In the genomic region with DNA sequence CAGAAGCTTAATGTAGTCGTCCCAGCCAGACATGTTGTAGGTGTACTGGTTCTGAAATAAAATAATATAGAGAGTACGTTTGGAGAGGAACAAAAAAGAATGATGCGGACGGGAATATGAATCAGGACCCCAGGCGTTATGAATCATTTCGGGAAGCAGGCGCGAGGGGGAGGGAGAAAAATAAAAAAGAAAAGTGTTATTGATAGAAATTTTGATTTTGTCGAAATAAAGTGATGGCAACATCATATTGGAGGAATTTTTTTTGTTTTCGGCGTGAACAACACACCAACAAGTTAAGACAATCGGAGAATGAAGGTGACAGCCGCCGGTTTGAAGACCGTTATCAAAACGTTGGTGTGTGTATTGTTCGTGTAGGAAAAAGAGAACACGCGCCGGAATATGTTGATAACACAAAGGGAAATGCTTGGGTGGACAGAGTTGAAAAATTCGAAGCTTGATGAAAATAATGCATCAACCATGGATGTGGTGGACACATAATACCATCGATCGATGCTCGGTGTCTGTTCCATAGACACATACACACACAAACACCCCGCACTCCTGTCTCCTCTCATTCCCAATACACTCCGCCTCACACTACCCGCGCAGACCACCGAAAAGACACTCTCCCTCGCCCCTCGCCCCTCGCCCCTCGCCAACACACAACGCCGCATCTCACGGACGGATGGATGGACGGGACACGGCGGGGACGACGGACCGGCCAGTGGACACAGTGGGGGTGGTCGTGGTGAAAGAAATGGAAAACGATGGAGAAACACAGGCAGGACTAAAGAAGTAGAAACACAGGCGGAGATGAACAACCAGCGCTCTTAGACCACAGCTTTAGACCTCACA, we compare ENCODE assay signal across 4 worm cellular contexts.
TF ChIP-seq lines count a peak whose summit lies in the region.

A gene (minus strand): TSS at position 51 of the 855 bp plus-strand sequence.

TF ChIP-seq in whole organism, L2 larva, 48 proteins besides CTCF, POLR2A, EP300 and RAD21:
- no peak for TF ChIP-seq sma-3 (GFP tag; optimal IDR thresholded peaks at IDR 0.05; lab: Kevin White, UChicago)
- TF ChIP-seq zag-1 (tag; optimal IDR thresholded peaks at IDR 0.05; lab: Kevin White, UChicago) = no peak
- TF ChIP-seq crh-2 (tag; optimal IDR thresholded peaks at IDR 0.05; lab: Kevin White, UChicago) = peak; percentile 3
- TF ChIP-seq fos-1 (tag; optimal IDR thresholded peaks at IDR 0.05; lab: Kevin White, UChicago) = peak; percentile 16
- no peak for TF ChIP-seq nhr-6 (tag; optimal IDR thresholded peaks at IDR 0.05; lab: Kevin White, UChicago)
- peak; percentile 29 for TF ChIP-seq F13H6.1 (tag; optimal IDR thresholded peaks at IDR 0.05; lab: Kevin White, UChicago)
- no peak for TF ChIP-seq peb-1 (tag; optimal IDR thresholded peaks at IDR 0.05; lab: Kevin White, UChicago)
- TF ChIP-seq snpc-4 (tag; optimal IDR thresholded peaks at IDR 0.05; lab: Kevin White, UChicago) = peak; percentile 21
- TF ChIP-seq blmp-1 (tag; optimal IDR thresholded peaks at IDR 0.05; lab: Kevin White, UChicago; ENCODE audit: insufficient read depth) = no peak
- peak; percentile 44 for TF ChIP-seq unc-55 (GFP tag; optimal IDR thresholded peaks at IDR 0.05; lab: Kevin White, UChicago)

TF ChIP-seq in whole organism, L4 larva, 104 proteins besides CTCF, POLR2A, EP300 and RAD21 (continues in another document):
- TF ChIP-seq lim-7 (GFP tag; IDR thresholded peaks at IDR 0.05; lab: Robert Waterston, UW) (0 out of 2 replicates have a peak, but pooled peaks have one; percentile 8), lin-1 (GFP tag; IDR thresholded peaks at IDR 0.05; lab: Robert Waterston, UW) (no peak), unc-62 (GFP tag; optimal IDR thresholded peaks at IDR 0.05 in 1 of 2; lab: Kevin White, UChicago) (peak in 1 of 2 experiments; percentile 66), unc-62 (tag; optimal IDR thresholded peaks at IDR 0.05; lab: Kevin White, UChicago) (no peak), mes-2 (tag; optimal IDR thresholded peaks at IDR 0.05; lab: Kevin White, UChicago; ENCODE audit: poor library complexity, severe bottlenecking) (peak; percentile 31), zfp-2 (tag; optimal IDR thresholded peaks at IDR 0.05; lab: Kevin White, UChicago) (no peak), aha-1 (tag; lab: Kevin White, UChicago) (peak; percentile 98), snpc-4 (tag; optimal IDR thresholded peaks at IDR 0.05; lab: Kevin White, UChicago) (no peak), ZK546.5 (tag; optimal IDR thresholded peaks at IDR 0.05; lab: Kevin White, UChicago) (no peak), lin-13 (GFP tag; optimal IDR thresholded peaks at IDR 0.05; lab: Kevin White, UChicago) (no peak), nhr-28 (tag; optimal IDR thresholded peaks at IDR 0.05; lab: Kevin White, UChicago) (peak; percentile 38), dmd-6 (GFP tag; IDR thresholded peaks at IDR 0.05; lab: Robert Waterston, UW) (peak; percentile 40), Y48G9A.11 (GFP tag; IDR thresholded peaks at IDR 0.05; lab: Robert Waterston, UW) (no peak), rbr-2 (tag; optimal IDR thresholded peaks at IDR 0.05; lab: Kevin White, UChicago) (peak; percentile 47), daf-16 (GFP tag; optimal IDR thresholded peaks at IDR 0.05; lab: Kevin White, UChicago) (no peak), daf-16 (tag; optimal IDR thresholded peaks at IDR 0.05; lab: Kevin White, UChicago) (peak; percentile 76), ctbp-1 (GFP tag; IDR thresholded peaks at IDR 0.05; lab: Robert Waterston, UW) (0 out of 2 replicates have a peak, but pooled peaks have one; percentile 13), ceh-62 (tag; optimal IDR thresholded peaks at IDR 0.05; lab: Kevin White, UChicago) (no peak), D1046.2 (GFP tag; IDR thresholded peaks at IDR 0.05; lab: Robert Waterston, UW) (no peak), nhr-10 (tag; optimal IDR thresholded peaks at IDR 0.05; lab: Kevin White, UChicago) (no peak), lir-3 (tag; optimal IDR thresholded peaks at IDR 0.05; lab: Kevin White, UChicago) (no peak), ceh-82 (tag; optimal IDR thresholded peaks at IDR 0.05; lab: Kevin White, UChicago) (no peak), Y105C5A.15 (GFP tag; IDR thresholded peaks at IDR 0.05; lab: Robert Waterston, UW) (no peak), dve-1 (tag; optimal IDR thresholded peaks at IDR 0.05; lab: Kevin White, UChicago; ENCODE audit: insufficient read depth) (peak; percentile 19)

TF ChIP-seq in whole organism, late embryonic, 69 proteins besides CTCF, POLR2A, EP300 and RAD21:
- TF ChIP-seq ceh-2 (tag; optimal IDR thresholded peaks at IDR 0.05; lab: Kevin White, UChicago) = peak; percentile 50
- TF ChIP-seq pat-9 (tag; optimal IDR thresholded peaks at IDR 0.05; lab: Kevin White, UChicago) = peak; percentile 45
- peak; percentile 52 for TF ChIP-seq C08G9.2 (tag; optimal IDR thresholded peaks at IDR 0.05; lab: Kevin White, UChicago)
- TF ChIP-seq ceh-9 (tag; optimal IDR thresholded peaks at IDR 0.05; lab: Kevin White, UChicago) = peak; percentile 18
- no peak for TF ChIP-seq fkh-10 (GFP tag; optimal IDR thresholded peaks at IDR 0.05; lab: Kevin White, UChicago)
- peak; percentile 27 for TF ChIP-seq sdc-2 (tag; optimal IDR thresholded peaks at IDR 0.05; lab: Kevin White, UChicago)
- TF ChIP-seq ceh-14 (tag; optimal IDR thresholded peaks at IDR 0.05; lab: Kevin White, UChicago) = peak; percentile 38
- no peak for TF ChIP-seq ceh-24 (tag; optimal IDR thresholded peaks at IDR 0.05; lab: Kevin White, UChicago)
- TF ChIP-seq ceh-19 (GFP tag; optimal IDR thresholded peaks at IDR 0.05; lab: Kevin White, UChicago) = peak; percentile 66
- TF ChIP-seq ceh-22 (tag; optimal IDR thresholded peaks at IDR 0.05; lab: Kevin White, UChicago) = no peak
- peak; percentile 10 for TF ChIP-seq nfya-1 (tag; optimal IDR thresholded peaks at IDR 0.05; lab: Kevin White, UChicago)
- peak; percentile 18 for TF ChIP-seq dmd-4 (tag; optimal IDR thresholded peaks at IDR 0.05; lab: Kevin White, UChicago; ENCODE audit: borderline replicate concordance)
- peak; percentile 68 for TF ChIP-seq ceh-34 (tag; optimal IDR thresholded peaks at IDR 0.05; lab: Kevin White, UChicago)
- TF ChIP-seq sox-4 (tag; optimal IDR thresholded peaks at IDR 0.05; lab: Kevin White, UChicago) = peak; percentile 20
- no peak for TF ChIP-seq ttx-3 (tag; optimal IDR thresholded peaks at IDR 0.05; lab: Kevin White, UChicago)
- TF ChIP-seq hlh-6 (tag; optimal IDR thresholded peaks at IDR 0.05; lab: Kevin White, UChicago) = peak; percentile 9
- peak; percentile 62 for TF ChIP-seq ceh-31 (tag; optimal IDR thresholded peaks at IDR 0.05; lab: Kevin White, UChicago)
- TF ChIP-seq che-1 (tag; optimal IDR thresholded peaks at IDR 0.05; lab: Kevin White, UChicago) = no peak
- peak; percentile 32 for TF ChIP-seq F13H6.1 (tag; optimal IDR thresholded peaks at IDR 0.05; lab: Kevin White, UChicago)
- peak; percentile 48 for TF ChIP-seq ceh-6 (GFP tag; optimal IDR thresholded peaks at IDR 0.05; lab: Kevin White, UChicago)
- peak; percentile 20 for TF ChIP-seq tbx-2 (tag; optimal IDR thresholded peaks at IDR 0.05; lab: Kevin White, UChicago)

TF ChIP-seq in whole organism, mixed stage, embryonic, 35 proteins besides CTCF, POLR2A, EP300 and RAD21:
- TF ChIP-seq flh-1 (GFP tag; optimal IDR thresholded peaks at IDR 0.05; lab: Kevin White, UChicago) (no peak), cnd-1 (tag; optimal IDR thresholded peaks at IDR 0.05; lab: Kevin White, UChicago) (peak; percentile 57), M03D4.4 (tag; optimal IDR thresholded peaks at IDR 0.05; lab: Kevin White, UChicago) (peak; percentile 68), sptf-1 (tag; optimal IDR thresholded peaks at IDR 0.05; lab: Kevin White, UChicago) (peak; percentile 74), sem-2 (GFP tag; optimal IDR thresholded peaks at IDR 0.05; lab: Kevin White, UChicago) (peak; percentile 42), nhr-28 (tag; optimal IDR thresholded peaks at IDR 0.05; lab: Kevin White, UChicago) (no peak), lin-32 (GFP tag; optimal IDR thresholded peaks at IDR 0.05; lab: Kevin White, UChicago) (peak; percentile 33), nhr-237 (tag; optimal IDR thresholded peaks at IDR 0.05; lab: Kevin White, UChicago) (no peak), mls-2 (tag; optimal IDR thresholded peaks at IDR 0.05; lab: Kevin White, UChicago) (peak; percentile 75), mep-1 (tag; optimal IDR thresholded peaks at IDR 0.05; lab: Kevin White, UChicago) (no peak), drap-1 (GFP tag; optimal IDR thresholded peaks at IDR 0.05; lab: Kevin White, UChicago) (peak; percentile 18), nhr-2 (tag; optimal IDR thresholded peaks at IDR 0.05; lab: Kevin White, UChicago) (no peak), ham-2 (GFP tag; optimal IDR thresholded peaks at IDR 0.05; lab: Kevin White, UChicago) (peak; percentile 44), unc-62 (GFP tag; optimal IDR thresholded peaks at IDR 0.05; lab: Kevin White, UChicago) (no peak), mab-5 (tag; optimal IDR thresholded peaks at IDR 0.05; lab: Kevin White, UChicago) (no peak), pha-4 (tag; optimal IDR thresholded peaks at IDR 0.05; lab: Kevin White, UChicago) (no peak), unc-120 (tag; optimal IDR thresholded peaks at IDR 0.05; lab: Kevin White, UChicago; ENCODE audit: poor library complexity, severe bottlenecking) (no peak), zip-8 (tag; optimal IDR thresholded peaks at IDR 0.05; lab: Kevin White, UChicago) (no peak)
